Fruit fly (Drosophila melanogaster) whole organism: Measurements from ENCODE around the gene Cdc14.

Experiments used
- Dll ChIP-seq: fragments of >200 bp; optimal IDR thresholded peaks from 2 replicates; lab custom pipeline; 2017
- EcR ChIP-seq, 2 experiments: fragments of >200 bp; optimal IDR thresholded peaks; 2 replicates each; lab custom pipeline; 2017; ENCODE audit warnings: missing biosample characterization in 2 of 2, missing genetic modification characterization in 2 of 2, missing genetic modification reagents in 2 of 2
- pan ChIP-seq: fragments of >200 bp; optimal IDR thresholded peaks from 2 replicates; lab custom pipeline; 2017
- usp ChIP-seq: fragments of >200 bp; optimal IDR thresholded peaks from 2 replicates; lab custom pipeline; 2017; ENCODE audit warnings: missing biosample characterization, missing genetic modification characterization, mixed read lengths

DNA sequence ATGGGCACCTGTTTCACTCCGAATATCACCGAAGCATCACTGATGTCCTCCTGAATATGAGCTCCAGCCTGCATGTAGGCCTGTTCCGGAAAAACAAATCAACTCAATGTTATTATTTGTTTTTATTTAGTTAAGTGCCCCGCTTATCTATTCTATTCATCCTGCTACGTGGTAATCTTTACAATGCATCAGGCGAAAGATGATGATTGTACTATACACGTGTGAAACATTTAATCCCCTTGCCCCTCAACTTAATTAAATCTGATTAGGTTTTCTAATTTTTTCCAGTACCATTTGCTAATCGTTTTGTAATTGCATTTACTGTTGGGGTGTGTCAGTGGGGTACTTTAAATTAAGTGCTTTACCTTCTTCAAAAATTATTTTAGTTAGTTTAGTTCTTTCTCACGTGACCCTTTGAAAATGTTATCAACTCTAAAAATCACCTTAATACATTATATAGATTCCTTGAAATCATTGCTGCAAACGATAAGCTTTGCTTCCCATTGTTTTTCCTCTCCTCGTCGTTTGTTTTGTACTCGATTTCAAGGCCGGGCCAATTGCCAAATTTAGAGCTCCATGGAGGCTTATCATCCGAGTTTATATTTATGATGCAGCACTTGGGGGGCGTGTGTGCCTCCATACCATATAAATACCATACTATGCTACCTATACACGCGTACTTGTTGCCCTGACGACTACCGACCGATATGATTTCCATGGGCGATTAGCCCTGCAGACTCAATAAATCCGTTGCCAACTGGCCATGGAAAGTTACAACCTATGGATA, 15.6 kb downstream of the Cdc14 start:
- TF ChIP-seq Dll (lab: Kevin White, UChicago) (no peak), pan (lab: Kevin White, UChicago) (no peak), EcR (GFP tag; optimal IDR thresholded peaks at IDR 0.05; lab: Kevin White, UChicago) (no peak), usp (GFP tag; lab: Kevin White, UChicago) (no peak)
